Worm (Caenorhabditis elegans): ENCODE results near the gene spp-3.

DNA sequence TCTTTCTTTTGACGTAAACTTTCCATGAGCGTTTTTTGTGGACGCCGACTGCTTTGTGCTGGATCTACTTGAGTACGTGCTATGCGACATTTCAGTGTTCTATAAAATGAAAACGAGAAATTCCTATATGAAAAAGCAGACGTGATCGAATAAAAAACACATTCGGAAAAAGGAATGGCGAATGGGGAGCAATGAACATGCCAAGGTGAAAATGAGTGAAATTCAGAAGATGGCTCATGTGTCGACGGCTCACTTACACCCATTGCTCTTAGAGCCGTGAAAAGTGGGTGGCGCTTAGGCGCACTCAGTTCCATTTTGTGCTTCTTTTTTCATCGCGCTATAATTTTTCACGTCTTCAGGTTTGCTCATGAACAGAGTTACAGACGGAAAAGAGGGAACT lies 16.5 kb downstream of the spp-3 start, which contains the start of gene K03A1.4:
- TF ChIP-seq ztf-11 (tag; optimal IDR thresholded peaks at IDR 0.05) (no peak), pha-4 (tag; optimal IDR thresholded peaks at IDR 0.05) (no peak), unc-62 (GFP tag; optimal IDR thresholded peaks at IDR 0.05) (no peak)
